Worm (Caenorhabditis elegans): ENCODE measurements around the gene plp-1.
A peak's percentile ranks its signal among the peaks of the same experiment; 100 is the strongest.

DNA sequence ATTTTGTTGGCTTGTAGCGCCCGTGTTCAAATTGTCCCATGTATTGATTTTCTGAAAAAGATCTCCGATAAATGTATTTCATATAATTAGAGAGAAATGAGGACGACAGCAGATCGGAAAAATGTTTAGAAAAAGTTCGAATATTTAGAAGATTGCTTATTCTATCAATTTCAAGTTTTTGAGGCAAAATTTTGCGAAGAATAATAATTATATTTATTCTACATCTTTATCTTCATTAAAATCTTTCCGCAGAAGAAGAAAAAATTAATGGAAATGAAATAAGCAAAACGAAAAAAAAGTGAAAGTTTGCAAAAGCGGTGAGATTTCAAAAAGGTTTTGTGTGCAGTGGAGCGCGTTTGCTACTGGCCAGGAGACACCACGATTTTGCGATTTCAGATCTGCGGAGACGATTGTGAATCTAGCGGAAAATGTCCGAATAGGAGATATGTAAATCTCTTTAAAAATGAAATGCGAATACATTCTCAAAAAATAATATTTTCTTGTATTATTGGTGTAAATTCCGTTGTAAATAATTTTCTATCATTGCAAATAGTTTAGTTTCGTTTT is 21.1 kb downstream of the plp-1 start, which contains the start of gene nrde-4:
- TF ChIP-seq unc-86 (tag; optimal IDR thresholded peaks at IDR 0.05) (peak; percentile 38), ztf-4 (tag; optimal IDR thresholded peaks at IDR 0.05) (no peak), F16B12.6 (tag; optimal IDR thresholded peaks at IDR 0.05) (peak; percentile 48), elt-2 (tag; optimal IDR thresholded peaks at IDR 0.05) (no peak), snpc-4 (tag; optimal IDR thresholded peaks at IDR 0.05) (peak; percentile 65), lin-35 (GFP tag; optimal IDR thresholded peaks at IDR 0.05) (peak; percentile 54 to 85), nhr-28 (tag; optimal IDR thresholded peaks at IDR 0.05) (no peak), sptf-1 (tag; optimal IDR thresholded peaks at IDR 0.05) (no peak), sup-37 (GFP tag; optimal IDR thresholded peaks at IDR 0.05) (no peak), lin-15B (tag; optimal IDR thresholded peaks at IDR 0.05) (peak; percentile 82), nhr-90 (tag; optimal IDR thresholded peaks at IDR 0.05; ENCODE audit: poor library complexity) (peak; percentile 64), nhr-12 (tag; optimal IDR thresholded peaks at IDR 0.05) (no peak), mab-9 (GFP tag; IDR thresholded peaks at IDR 0.05) (no peak)
